Fruit fly (Drosophila melanogaster): ENCODE data around the gene CG3345.

Gene CG3345

DNA sequence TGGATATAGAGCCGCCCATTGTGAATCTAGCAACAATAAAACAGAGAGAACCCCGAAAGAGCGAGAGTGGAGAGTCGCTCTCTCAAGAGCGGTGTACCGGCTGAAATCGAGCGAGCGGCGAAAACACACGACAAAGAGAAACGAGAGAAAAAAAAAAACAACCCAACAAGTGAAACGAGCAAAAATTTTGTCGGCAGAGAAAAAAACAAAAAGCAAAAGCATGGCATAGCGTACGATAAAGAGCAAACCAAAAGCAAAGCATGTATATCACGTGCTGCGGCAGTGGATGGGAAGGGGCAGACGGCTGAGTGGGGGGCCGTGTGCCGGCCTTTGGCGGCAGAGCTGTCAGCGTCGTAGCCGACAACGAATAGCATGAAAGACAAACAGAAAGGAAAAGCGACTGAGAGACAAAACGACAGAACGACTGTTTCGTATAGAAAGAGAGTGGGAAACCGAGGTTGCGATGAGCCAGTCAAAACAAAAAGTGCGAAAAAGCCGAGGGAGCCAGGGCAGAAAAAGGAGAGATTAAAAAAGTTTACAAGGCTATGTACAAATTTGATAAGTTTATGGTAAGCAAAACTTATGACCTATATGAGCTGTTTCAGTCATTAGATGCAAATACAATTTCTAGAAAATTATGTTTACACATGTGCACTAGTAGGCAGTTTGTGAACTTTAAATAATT is 22.1 kb upstream of the CG3345 start (continued):
- TF ChIP-seq CG11560 (tag; IDR thresholded peaks at IDR 0.05): no peak
- TF ChIP-seq GATAe (GFP tag; conservative IDR thresholded peaks at IDR 0.05): no peak
- no peak for TF ChIP-seq CG4617 (GFP tag; optimal IDR thresholded peaks at IDR 0.05; ENCODE audit: borderline replicate concordance)
- no peak for TF ChIP-seq CG6813 (GFP tag; optimal IDR thresholded peaks at IDR 0.05)
- 0 out of 3 replicates have a peak, but pooled peaks have one; percentile 37 for TF ChIP-seq z (GFP tag; IDR thresholded peaks at IDR 0.05)
- no peak for TF ChIP-seq ATbp (GFP tag; optimal IDR thresholded peaks at IDR 0.05)
- TF ChIP-seq ken (GFP tag; IDR thresholded peaks at IDR 0.05): no peak
- no peak for TF ChIP-seq peb (GFP tag; IDR thresholded peaks at IDR 0.05)
- no peak for TF ChIP-seq ro (GFP tag; IDR thresholded peaks at IDR 0.05)
- no peak for TF ChIP-seq zfh2 (GFP tag; optimal IDR thresholded peaks at IDR 0.05)
- no peak for TF ChIP-seq prd (optimal IDR thresholded peaks at IDR 0.05)
- TF ChIP-seq prd (GFP tag; IDR thresholded peaks at IDR 0.05): no peak
- no peak for TF ChIP-seq vnd (GFP tag; IDR thresholded peaks at IDR 0.05; ENCODE audit: partially characterized antibody)
- TF ChIP-seq knrl (GFP tag; IDR thresholded peaks at IDR 0.05; ENCODE audit: partially characterized antibody): no peak
- peak; percentile 97 for TF ChIP-seq Adf1 (GFP tag; IDR thresholded peaks at IDR 0.05)
- TF ChIP-seq gsb-n (tag; optimal IDR thresholded peaks at IDR 0.05): no peak
- TF ChIP-seq eve (GFP tag; optimal IDR thresholded peaks at IDR 0.05): no peak
- TF ChIP-seq Vsx1 (GFP tag; optimal IDR thresholded peaks at IDR 0.05): no peak
- peak; percentile 49; the same call in 2 of the 3 replicates for TF ChIP-seq CG34224 (GFP tag; IDR thresholded peaks at IDR 0.05; ENCODE audit: partially characterized antibody)
- TF ChIP-seq CG5953 (GFP tag; IDR thresholded peaks at IDR 0.05): no peak
- TF ChIP-seq mam (GFP tag; optimal IDR thresholded peaks at IDR 0.05): no peak
- no peak for TF ChIP-seq D19A (tag; optimal IDR thresholded peaks at IDR 0.05)
- peak; percentile 33 for TF ChIP-seq CG2712 (tag; optimal IDR thresholded peaks at IDR 0.05)
- TF ChIP-seq Hmx (GFP tag; optimal IDR thresholded peaks at IDR 0.05): no peak
- no peak for TF ChIP-seq wdn (GFP tag; IDR thresholded peaks at IDR 0.05)
- no peak for TF ChIP-seq gsb (GFP tag; IDR thresholded peaks at IDR 0.05)
- TF ChIP-seq H2.0 (GFP tag; IDR thresholded peaks at IDR 0.05): no peak
- TF ChIP-seq maf-S (GFP tag; optimal IDR thresholded peaks at IDR 0.05): no peak
- no peak for TF ChIP-seq CG17829 (tag; optimal IDR thresholded peaks at IDR 0.05)
- TF ChIP-seq CG15269 (tag; optimal IDR thresholded peaks at IDR 0.05): no peak
- TF ChIP-seq CG15011 (GFP tag; optimal IDR thresholded peaks at IDR 0.05): no peak
- peak; percentile 57; the same call in 1 of the 2 replicates for TF ChIP-seq hbn (GFP tag; IDR thresholded peaks at IDR 0.05; ENCODE audit: partially characterized antibody)
- TF ChIP-seq CG12942 (GFP tag; optimal IDR thresholded peaks at IDR 0.05): no peak
- TF ChIP-seq CG18599 (GFP tag; optimal IDR thresholded peaks at IDR 0.05): no peak
- TF ChIP-seq cwo (GFP tag; optimal IDR thresholded peaks at IDR 0.05): peak; percentile 100
- no peak for TF ChIP-seq CG7839 (tag; optimal IDR thresholded peaks at IDR 0.05)
- no peak for TF ChIP-seq seq (GFP tag; IDR thresholded peaks at IDR 0.05)
- no peak for TF ChIP-seq CG6272 (GFP tag; IDR thresholded peaks at IDR 0.05)
- no peak for TF ChIP-seq h (optimal IDR thresholded peaks at IDR 0.05)
- TF ChIP-seq CG11695 (GFP tag; IDR thresholded peaks at IDR 0.05): no peak
- TF ChIP-seq Dp (GFP tag; optimal IDR thresholded peaks at IDR 0.05): no peak
- no peak for TF ChIP-seq Meics (GFP tag; optimal IDR thresholded peaks at IDR 0.05)
- no peak for TF ChIP-seq az2 (GFP tag; optimal IDR thresholded peaks at IDR 0.05)
- TF ChIP-seq hb (GFP tag; IDR thresholded peaks at IDR 0.05; ENCODE audit: partially characterized antibody): no peak
- TF ChIP-seq dmrt99B (tag; optimal IDR thresholded peaks at IDR 0.05): no peak
- 0 out of 2 replicates have a peak, but pooled peaks have one; percentile 2 for TF ChIP-seq Nf-YA (GFP tag; IDR thresholded peaks at IDR 0.05)
- TF ChIP-seq tin (GFP tag; optimal IDR thresholded peaks at IDR 0.05): no peak
- no peak for TF ChIP-seq CG17328 (GFP tag; IDR thresholded peaks at IDR 0.05)
- TF ChIP-seq her (GFP tag; optimal IDR thresholded peaks at IDR 0.05): no peak
- peak; percentile 49 for TF ChIP-seq Max (GFP tag; optimal IDR thresholded peaks at IDR 0.05)
- no peak for TF ChIP-seq CG11093 (GFP tag; IDR thresholded peaks at IDR 0.05)
